Fruit fly (Drosophila melanogaster) whole organism, embryonic: Measurements from ENCODE around the gene CG10208.

Source experiments
- Antp ChIP-seq: fragments of 200-800 bp; sonication (Bioruptor generic); optimal IDR thresholded peaks from 3 replicates; lab custom pipeline; 2016; ENCODE audit warnings: missing biosample characterization, missing genetic modification characterization
- Asciz ChIP-seq: fragments of 200-800 bp; sonication (Bioruptor generic); optimal IDR thresholded peaks from 2 replicates; lab custom pipeline; 2017; ENCODE audit warnings: missing biosample characterization, mild to moderate bottlenecking, missing genetic modification characterization, missing genetic modification reagents
- CG10209 ChIP-seq: fragments of 200-800 bp; sonication (Bioruptor generic); optimal IDR thresholded peaks from 3 replicates; lab custom pipeline; 2017; ENCODE audit warnings: missing biosample characterization, mild to moderate bottlenecking, missing genetic modification characterization, missing genetic modification reagents
- CG10959 ChIP-seq: fragments of 200-800 bp; sonication (Bioruptor generic); IDR thresholded peaks from 2 replicates; pipeline ENCODE4 v1.3.6; 2022; ENCODE audit warnings: missing biosample characterization, missing genetic modification characterization
- CG13775 ChIP-seq: fragments of 200-800 bp; sonication (Bioruptor generic); optimal IDR thresholded peaks from 3 replicates; lab custom pipeline; 2017; ENCODE audit warnings: missing biosample characterization, mild to moderate bottlenecking, missing genetic modification characterization
- CG15011 ChIP-seq: fragments of 200-800 bp; sonication (Bioruptor generic); optimal IDR thresholded peaks from 3 replicates; lab custom pipeline; 2018; ENCODE audit warnings: missing biosample characterization, mild to moderate bottlenecking, missing genetic modification characterization
- CG15696 ChIP-seq: fragments of 200-800 bp; sonication (Bioruptor generic); optimal IDR thresholded peaks from 2 replicates; lab custom pipeline; 2019; ENCODE audit warnings: missing biosample characterization, mild to moderate bottlenecking, missing genetic modification characterization, moderate library complexity
- CG16779 ChIP-seq: fragments of 200-800 bp; sonication (Bioruptor generic); IDR thresholded peaks from 2 replicates; pipeline ENCODE4 v1.3.6; 2022; ENCODE audit warnings: missing biosample characterization, missing genetic modification characterization
- CG16815 ChIP-seq: fragments of 200-800 bp; sonication (Bioruptor generic); optimal IDR thresholded peaks from 3 replicates; lab custom pipeline; 2017; ENCODE audit warnings: missing biosample characterization, mild to moderate bottlenecking, missing genetic modification characterization
- CG17328 ChIP-seq: fragments of 200-800 bp; sonication (Bioruptor generic); IDR thresholded peaks from 2 replicates; pipeline ENCODE4 v1.3.6; 2022; ENCODE audit warnings: missing biosample characterization, missing genetic modification characterization
- CG17612 ChIP-seq: fragments of 200-800 bp; sonication (Bioruptor generic); IDR thresholded peaks from 2 replicates; pipeline ENCODE4 v1.3.6; 2022; ENCODE audit warnings: missing biosample characterization, missing genetic modification characterization
- CG1792 ChIP-seq: fragments of 200-800 bp; sonication (Bioruptor generic); optimal IDR thresholded peaks from 2 replicates; lab custom pipeline; 2016; ENCODE audit warnings: missing biosample characterization, missing genetic modification characterization
- CG2129 ChIP-seq: fragments of 200-800 bp; sonication (Bioruptor generic); IDR thresholded peaks from 2 replicates; pipeline ENCODE4 v1.3.6; 2022; ENCODE audit warnings: missing biosample characterization, missing genetic modification characterization; ENCODE audit not compliant: partially characterized antibody
- CG2889 ChIP-seq: fragments of 200-800 bp; sonication (Bioruptor generic); IDR thresholded peaks from 3 replicates; pipeline ENCODE4 v1.3.6; 2022; ENCODE audit warnings: missing biosample characterization, missing genetic modification characterization
- CG34224 ChIP-seq: fragments of 200-800 bp; sonication (Bioruptor generic); IDR thresholded peaks from 3 replicates; pipeline ENCODE4 v1.3.6; 2022; ENCODE audit warnings: missing biosample characterization, missing genetic modification characterization; ENCODE audit not compliant: partially characterized antibody
- CG3847 ChIP-seq: fragments of 200-800 bp; sonication (Bioruptor generic); IDR thresholded peaks from 2 replicates; pipeline ENCODE4 v1.3.6; 2022; ENCODE audit warnings: missing biosample characterization, missing genetic modification characterization
- CG3995 ChIP-seq: fragments of 200-800 bp; sonication (Bioruptor generic); optimal IDR thresholded peaks from 3 replicates; lab custom pipeline; 2016; ENCODE audit warnings: missing biosample characterization, missing genetic modification characterization
- CG4404 ChIP-seq: fragments of 200-800 bp; sonication (Bioruptor generic); IDR thresholded peaks from 2 replicates; pipeline ENCODE4 v1.3.6; 2022; ENCODE audit warnings: missing biosample characterization, missing genetic modification characterization
- CG5180 ChIP-seq: fragments of 200-800 bp; sonication (Bioruptor generic); optimal IDR thresholded peaks from 3 replicates; lab custom pipeline; 2017; ENCODE audit warnings: missing biosample characterization, missing genetic modification characterization, mild to moderate bottlenecking, moderate library complexity, missing genetic modification reagents
- CG6272 ChIP-seq: fragments of 200-800 bp; sonication (Bioruptor generic); IDR thresholded peaks from 2 replicates; pipeline ENCODE4 v1.3.6; 2022; ENCODE audit warnings: missing biosample characterization, missing genetic modification characterization
- CG6654 ChIP-seq: fragments of 200-800 bp; sonication (Bioruptor generic); optimal IDR thresholded peaks from 2 replicates; lab custom pipeline; 2017; ENCODE audit warnings: missing biosample characterization, mild to moderate bottlenecking, missing genetic modification characterization
- CG7963 ChIP-seq: fragments of 200-800 bp; sonication (Bioruptor generic); IDR thresholded peaks from 3 replicates; pipeline ENCODE4 v1.3.6; 2022; ENCODE audit warnings: missing biosample characterization, missing genetic modification characterization; ENCODE audit not compliant: partially characterized antibody
- Deaf1 ChIP-seq: fragments of 200-800 bp; optimal IDR thresholded peaks from 3 replicates; lab custom pipeline; 2019; ENCODE audit warnings: missing biosample characterization, mild to moderate bottlenecking, missing genetic modification characterization, moderate library complexity
- Dip2 ChIP-seq: fragments of 200-800 bp; sonication (Bioruptor generic); IDR thresholded peaks from 2 replicates; pipeline ENCODE4 v1.3.6; 2022; ENCODE audit warnings: missing biosample characterization, missing genetic modification characterization
- Fer1 ChIP-seq: fragments of 200-800 bp; sonication (Bioruptor generic); optimal IDR thresholded peaks from 2 replicates; lab custom pipeline; 2017; ENCODE audit warnings: missing biosample characterization, mild to moderate bottlenecking, missing genetic modification characterization
- GATAe ChIP-seq: fragments of 200-800 bp; sonication (Bioruptor generic); conservative IDR thresholded peaks from 2 replicates; pipeline ENCODE4 v1.3.6; 2022; ENCODE audit warnings: missing biosample characterization, missing genetic modification characterization
- HHEX ChIP-seq: fragments of 200-800 bp; sonication (Bioruptor generic); optimal IDR thresholded peaks from 3 replicates; lab custom pipeline; 2017; ENCODE audit warnings: missing biosample characterization, mild to moderate bottlenecking, missing genetic modification characterization, missing genetic modification reagents
- Mad ChIP-seq: fragments of 200-800 bp; sonication (Bioruptor generic); optimal IDR thresholded peaks from 2 replicates; lab custom pipeline; 2016; ENCODE audit warnings: missing biosample characterization, missing genetic modification characterization
- Mes4 ChIP-seq: fragments of 200-800 bp; sonication (Bioruptor generic); optimal IDR thresholded peaks from 2 replicates; lab custom pipeline; 2016; ENCODE audit warnings: missing biosample characterization, missing genetic modification characterization
- Mrtf ChIP-seq: fragments of 200-800 bp; sonication (Bioruptor generic); IDR thresholded peaks from 3 replicates; pipeline ENCODE4 v1.3.6; 2022; ENCODE audit warnings: missing biosample characterization, missing genetic modification characterization
- PHDP ChIP-seq: fragments of 200-800 bp; sonication (Bioruptor generic); optimal IDR thresholded peaks from 3 replicates; lab custom pipeline; 2018; ENCODE audit warnings: missing biosample characterization, mild to moderate bottlenecking, missing genetic modification characterization, moderate library complexity
- Sox100B ChIP-seq: fragments of 200-800 bp; sonication (Bioruptor generic); optimal IDR thresholded peaks from 3 replicates; lab custom pipeline; 2018; ENCODE audit warnings: missing biosample characterization, mild to moderate bottlenecking, missing genetic modification characterization
- TFAM ChIP-seq: fragments of 200-800 bp; sonication (Bioruptor generic); optimal IDR thresholded peaks from 2 replicates; lab custom pipeline; 2017; ENCODE audit warnings: missing biosample characterization, missing genetic modification characterization, inconsistent platforms
- Taf1 ChIP-seq: fragments of 200-800 bp; sonication (Bioruptor generic); IDR thresholded peaks from 2 replicates; pipeline ENCODE4 v1.3.6; 2022; ENCODE audit warnings: missing biosample characterization, missing genetic modification characterization
- Xrp1 ChIP-seq: fragments of 200-800 bp; sonication (Bioruptor generic); IDR thresholded peaks from 2 replicates; pipeline ENCODE4 v1.3.6; 2022; ENCODE audit warnings: missing biosample characterization, missing genetic modification characterization
- ac ChIP-seq: fragments of 200-800 bp; sonication (Bioruptor generic); optimal IDR thresholded peaks from 3 replicates; lab custom pipeline; 2017; ENCODE audit warnings: missing biosample characterization, mild to moderate bottlenecking, missing genetic modification characterization
- chinmo ChIP-seq: fragments of 200-800 bp; sonication (Bioruptor generic); IDR thresholded peaks from 4 replicates; pipeline ENCODE4 v1.3.6; 2022; ENCODE audit warnings: missing biosample characterization, missing genetic modification characterization; ENCODE audit not compliant: partially characterized antibody
- chm ChIP-seq: fragments of 200-800 bp; sonication (Bioruptor generic); IDR thresholded peaks from 2 replicates; pipeline ENCODE4 v1.3.6; 2022; ENCODE audit warnings: missing biosample characterization, missing genetic modification characterization
- corto ChIP-seq: fragments of 200-800 bp; sonication (Bioruptor generic); optimal IDR thresholded peaks from 2 replicates; lab custom pipeline; 2016; ENCODE audit warnings: missing biosample characterization, mild to moderate bottlenecking, missing genetic modification characterization, moderate library complexity
- disco-r ChIP-seq: fragments of 200-800 bp; sonication (Bioruptor generic); optimal IDR thresholded peaks from 2 replicates; lab custom pipeline; 2016; ENCODE audit warnings: missing biosample characterization, missing genetic modification characterization
- fd102C ChIP-seq: fragments of 200-800 bp; sonication (Bioruptor generic); optimal IDR thresholded peaks from 2 replicates; lab custom pipeline; 2018; ENCODE audit warnings: missing biosample characterization, mild to moderate bottlenecking, missing genetic modification characterization, moderate library complexity
- kah ChIP-seq: fragments of 200-800 bp; sonication (Bioruptor generic); optimal IDR thresholded peaks from 2 replicates; lab custom pipeline; 2018; ENCODE audit warnings: missing biosample characterization, mild to moderate bottlenecking, missing genetic modification characterization
- ken ChIP-seq: fragments of 200-800 bp; sonication (Bioruptor generic); IDR thresholded peaks from 3 replicates; pipeline ENCODE4 v1.3.6; 2022; ENCODE audit warnings: missing biosample characterization, missing genetic modification characterization
- lab ChIP-seq: fragments of 200-800 bp; sonication (Bioruptor generic); optimal IDR thresholded peaks from 3 replicates; lab custom pipeline; 2017; ENCODE audit warnings: missing biosample characterization, missing genetic modification characterization, mild to moderate bottlenecking, moderate library complexity, missing genetic modification reagents
- odd ChIP-seq: fragments of 200-800 bp; sonication (Bioruptor generic); optimal IDR thresholded peaks from 2 replicates; lab custom pipeline; 2017; ENCODE audit warnings: missing biosample characterization, mild to moderate bottlenecking, missing genetic modification characterization
- peb ChIP-seq: fragments of 200-800 bp; sonication (Bioruptor generic); IDR thresholded peaks from 2 replicates; pipeline ENCODE4 v1.3.6; 2022; ENCODE audit warnings: missing biosample characterization, missing genetic modification characterization
- schlank ChIP-seq: fragments of 200-800 bp; sonication (Bioruptor generic); optimal IDR thresholded peaks from 2 replicates; lab custom pipeline; 2018; ENCODE audit warnings: missing biosample characterization, mild to moderate bottlenecking, missing genetic modification characterization
- stc ChIP-seq: fragments of 200-800 bp; sonication (Bioruptor generic); IDR thresholded peaks from 2 replicates; pipeline ENCODE4 v1.3.6; 2022; ENCODE audit warnings: missing biosample characterization, missing genetic modification characterization
- unpg ChIP-seq: fragments of 200-800 bp; sonication (Bioruptor generic); optimal IDR thresholded peaks from 3 replicates; lab custom pipeline; 2018; ENCODE audit warnings: missing biosample characterization, mild to moderate bottlenecking, missing genetic modification characterization, moderate library complexity

CG10208 gene

dm6 chr3R:23760219-23761018 lies 13.5 kb downstream of the CG10208 start, which contains the start of gene SdhD (continued):
- TF ChIP-seq CG15011 (GFP tag; lab: Kevin White, UChicago) (no peak), Mad (GFP tag; lab: Kevin White, UChicago) (peak; percentile 1), Taf1 (GFP tag; lab: Robert Waterston, UW) (no peak), CG7963 (0 out of 3 replicates have a peak, but pooled peaks have one; percentile 54), chinmo (GFP tag; lab: Robert Waterston, UW) (no peak), lab (GFP tag; lab: Kevin White, UChicago) (peak; percentile 50), unpg (GFP tag; lab: Kevin White, UChicago) (peak; percentile 6), kah (GFP tag; lab: Kevin White, UChicago) (no peak), CG10209 (GFP tag; lab: Kevin White, UChicago) (no peak), peb (GFP tag; lab: Robert Waterston, UW) (no peak), CG3847 (GFP tag; lab: Robert Waterston, UW) (0 out of 2 replicates have a peak, but pooled peaks have one; percentile 25), Mes4 (no peak), stc (GFP tag; lab: Robert Waterston, UW) (no peak), CG17328 (GFP tag; lab: Robert Waterston, UW) (no peak; the same call in 1 of the 2 replicates), PHDP (tag; lab: Kevin White, UChicago) (peak; percentile 22), ken (GFP tag; lab: Robert Waterston, UW) (no peak), Asciz (GFP tag; lab: Kevin White, UChicago) (no peak), CG5180 (GFP tag; lab: Kevin White, UChicago) (no peak), CG1792 (GFP tag; lab: Kevin White, UChicago) (no peak), Mrtf (GFP tag; lab: Robert Waterston, UW) (no peak), Dip2 (no peak), CG3995 (GFP tag; lab: Kevin White, UChicago) (peak; percentile 31), CG13775 (GFP tag; lab: Kevin White, UChicago) (no peak), CG16779 (GFP tag; lab: Robert Waterston, UW) (no peak), CG17612 (GFP tag; lab: Robert Waterston, UW) (no peak), Xrp1 (GFP tag; lab: Robert Waterston, UW) (no peak), corto (GFP tag; lab: Kevin White, UChicago) (no peak), chm (GFP tag; lab: Robert Waterston, UW) (no peak), CG16815 (GFP tag; lab: Kevin White, UChicago) (no peak), ac (GFP tag; lab: Kevin White, UChicago) (no peak), CG2889 (GFP tag; lab: Robert Waterston, UW) (no peak), GATAe (no peak), Antp (GFP tag; lab: Kevin White, UChicago) (no peak), CG15696 (tag; lab: Kevin White, UChicago) (no peak), fd102C (no peak), disco-r (no peak), CG4404 (GFP tag; lab: Robert Waterston, UW) (no peak), Fer1 (GFP tag; lab: Kevin White, UChicago) (peak; percentile 46), TFAM (GFP tag; lab: Kevin White, UChicago) (no peak), Sox100B (GFP tag; lab: Kevin White, UChicago) (no peak), CG2129 (no peak), schlank (tag; lab: Kevin White, UChicago) (no peak), CG10959 (GFP tag; lab: Robert Waterston, UW) (no peak), CG6654 (no peak), odd (no peak), CG6272 (GFP tag; lab: Robert Waterston, UW) (no peak), HHEX (GFP tag; lab: Kevin White, UChicago) (no peak), Deaf1 (tag; lab: Kevin White, UChicago) (peak; percentile 20), CG34224 (GFP tag; lab: Robert Waterston, UW) (peak; percentile 63; the same call in 2 of the 3 replicates)
